Fruit fly (Drosophila melanogaster) whole organism, wandering third instar larva: ENCODE data around the gene RPA3.

ENCODE experiments used
- Abd-B ChIP-seq: fragments of >200 bp; optimal IDR thresholded peaks from 2 replicates; lab custom pipeline; 2017; ENCODE audit warnings: missing biosample characterization, missing genetic modification characterization
- CG32264 ChIP-seq: fragments of 200-800 bp; sonication (Bioruptor generic); optimal IDR thresholded peaks from 2 replicates; lab custom pipeline; 2016; ENCODE audit warnings: missing biosample characterization, missing genetic modification characterization
- CG9705 ChIP-seq: fragments of 200-800 bp; sonication (Bioruptor generic); optimal IDR thresholded peaks from 2 replicates; lab custom pipeline; 2018; ENCODE audit warnings: missing biosample characterization, mild to moderate bottlenecking, missing genetic modification characterization
- CrebA ChIP-seq: fragments of 200-800 bp; sonication (Bioruptor generic); optimal IDR thresholded peaks from 2 replicates; lab custom pipeline; 2016; ENCODE audit warnings: missing biosample characterization, mild to moderate bottlenecking, missing genetic modification characterization, borderline replicate concordance
- Dfd ChIP-seq: fragments of >200 bp; optimal IDR thresholded peaks from 2 replicates; lab custom pipeline; 2017; ENCODE audit warnings: missing biosample characterization, missing genetic modification characterization
- GATAd ChIP-seq: sonication (Bioruptor generic); optimal IDR thresholded peaks from 2 replicates; lab custom pipeline; 2016; ENCODE audit warnings: missing biosample characterization, missing genetic modification characterization
- Hr83 ChIP-seq: fragments of 200-300 bp; sonication (Bioruptor generic); optimal IDR thresholded peaks from 2 replicates; lab custom pipeline; 2016; ENCODE audit warnings: missing biosample characterization, mild to moderate bottlenecking, missing genetic modification characterization, moderate library complexity; ENCODE audit not compliant: poor library complexity, severe bottlenecking
- Jra ChIP-seq: sonication (Bioruptor generic); optimal IDR thresholded peaks from 2 replicates; lab custom pipeline; 2016; ENCODE audit warnings: missing biosample characterization, missing genetic modification characterization
- Mio ChIP-seq: sonication (Bioruptor generic); optimal IDR thresholded peaks from 2 replicates; lab custom pipeline; 2016; ENCODE audit warnings: missing biosample characterization, missing genetic modification characterization
- Myc ChIP-seq: fragments of >200 bp; optimal IDR thresholded peaks from 2 replicates; lab custom pipeline; 2017
- N ChIP-seq: fragments of >200 bp; optimal IDR thresholded peaks from 2 replicates; lab custom pipeline; 2018; ENCODE audit warnings: missing biosample characterization, missing external identifiers, missing genetic modification characterization
- OdsH ChIP-seq: fragments of 200-800 bp; sonication (Bioruptor generic); optimal IDR thresholded peaks from 2 replicates; lab custom pipeline; 2016; ENCODE audit warnings: missing biosample characterization, mild to moderate bottlenecking, missing genetic modification characterization
- Rel ChIP-seq, 2 experiments: fragments of 200-800 bp; sonication (Bioruptor generic) in 1 of 2; optimal IDR thresholded peaks; 2 replicates in 1 of 2; 3 replicates in 1 of 2; lab custom pipeline; 2016 to 2019; ENCODE audit warnings: mild to moderate bottlenecking in 2 of 2, missing biosample characterization in 2 of 2, missing genetic modification characterization in 2 of 2, moderate library complexity in 1 of 2
- Sp1 ChIP-seq: fragments of 200-800 bp; sonication (Bioruptor generic); optimal IDR thresholded peaks from 3 replicates; lab custom pipeline; 2019; ENCODE audit warnings: missing biosample characterization, mild to moderate bottlenecking, missing genetic modification characterization, moderate library complexity
- Vsx2 ChIP-seq: fragments of 200-300, 225-300 bp; sonication (Bioruptor generic); optimal IDR thresholded peaks from 2 replicates; lab custom pipeline; 2018; ENCODE audit warnings: missing biosample characterization, missing genetic modification characterization; ENCODE audit not compliant: partially characterized antibody
- br ChIP-seq: fragments of 200-800 bp; sonication (Bioruptor generic); optimal IDR thresholded peaks from 2 replicates; lab custom pipeline; 2016; ENCODE audit warnings: missing biosample characterization, missing genetic modification characterization
- brk ChIP-seq: fragments of 200-800 bp; sonication (Bioruptor generic); optimal IDR thresholded peaks from 2 replicates; lab custom pipeline; 2016; ENCODE audit warnings: missing biosample characterization, mild to moderate bottlenecking, missing genetic modification characterization
- dl ChIP-seq, 2 experiments: fragments of 175-275, 200-275 bp in 1 of 2; fragments of 200-275 bp in 1 of 2; sonication (Bioruptor generic); optimal IDR thresholded peaks; lab custom pipeline; 2018; ENCODE audit warnings: mild to moderate bottlenecking in 2 of 2, missing biosample characterization in 2 of 2, missing genetic modification characterization in 2 of 2, moderate library complexity in 2 of 2; ENCODE audit not compliant: partially characterized antibody in 2 of 2, insufficient read depth in 1 of 2
- dmrt93B ChIP-seq: fragments of 200-800 bp; sonication (Bioruptor generic); optimal IDR thresholded peaks from 2 replicates; lab custom pipeline; 2018; ENCODE audit warnings: missing biosample characterization, mild to moderate bottlenecking, missing genetic modification characterization
- dsf ChIP-seq: sonication (Bioruptor generic); optimal IDR thresholded peaks from 2 replicates; lab custom pipeline; 2016; ENCODE audit warnings: missing biosample characterization, missing genetic modification characterization, borderline replicate concordance
- ey ChIP-seq: fragments of 200-800 bp; sonication (Bioruptor generic); optimal IDR thresholded peaks from 2 replicates; lab custom pipeline; 2016; ENCODE audit warnings: missing biosample characterization, missing genetic modification characterization
- foxo ChIP-seq, 2 experiments: fragments of 200-800 bp; sonication (Bioruptor generic); optimal IDR thresholded peaks; 2 replicates in 1 of 2; 3 replicates in 1 of 2; lab custom pipeline; 2016 to 2017; ENCODE audit warnings: missing biosample characterization in 2 of 2, missing genetic modification characterization in 2 of 2
- fru ChIP-seq: fragments of 200-800 bp; sonication (Bioruptor generic); optimal IDR thresholded peaks from 3 replicates; lab custom pipeline; 2016; ENCODE audit warnings: missing biosample characterization, mild to moderate bottlenecking, missing genetic modification characterization
- h ChIP-seq: fragments of 200-800 bp; sonication (Bioruptor generic); optimal IDR thresholded peaks from 3 replicates; lab custom pipeline; 2016; ENCODE audit warnings: missing biosample characterization, mild to moderate bottlenecking, missing genetic modification characterization
- lola ChIP-seq: fragments of >200 bp; optimal IDR thresholded peaks from 2 replicates; lab custom pipeline; 2017; ENCODE audit warnings: missing biosample characterization, missing genetic modification characterization
- psq ChIP-seq: fragments of 200-800 bp; sonication (Bioruptor generic); optimal IDR thresholded peaks from 3 replicates; lab custom pipeline; 2017; ENCODE audit warnings: missing biosample characterization, mild to moderate bottlenecking, missing genetic modification characterization, moderate library complexity
- rgr ChIP-seq: fragments of 200-800 bp; sonication (Bioruptor generic); optimal IDR thresholded peaks from 3 replicates; lab custom pipeline; 2016; ENCODE audit warnings: missing biosample characterization, mild to moderate bottlenecking, missing genetic modification characterization
- sage ChIP-seq: fragments of 200-800 bp; sonication (Bioruptor generic); optimal IDR thresholded peaks from 2 replicates; lab custom pipeline; 2016; ENCODE audit warnings: missing biosample characterization, mild to moderate bottlenecking, missing genetic modification characterization
- sv ChIP-seq: fragments of 200-800 bp; sonication (Bioruptor generic); optimal IDR thresholded peaks from 3 replicates; lab custom pipeline; 2016; ENCODE audit warnings: missing biosample characterization, missing genetic modification characterization
- tai ChIP-seq: sonication (Bioruptor generic); optimal IDR thresholded peaks from 2 replicates; lab custom pipeline; 2016; ENCODE audit warnings: missing biosample characterization, missing genetic modification characterization
- usp ChIP-seq: fragments of >200 bp; optimal IDR thresholded peaks from 2 replicates; lab custom pipeline; 2017; ENCODE audit warnings: missing biosample characterization, missing genetic modification characterization
- woc ChIP-seq: sonication (Bioruptor generic); optimal IDR thresholded peaks from 2 replicates; lab custom pipeline; 2016; ENCODE audit warnings: missing biosample characterization, mild to moderate bottlenecking, missing genetic modification characterization

RPA3 gene

DNA sequence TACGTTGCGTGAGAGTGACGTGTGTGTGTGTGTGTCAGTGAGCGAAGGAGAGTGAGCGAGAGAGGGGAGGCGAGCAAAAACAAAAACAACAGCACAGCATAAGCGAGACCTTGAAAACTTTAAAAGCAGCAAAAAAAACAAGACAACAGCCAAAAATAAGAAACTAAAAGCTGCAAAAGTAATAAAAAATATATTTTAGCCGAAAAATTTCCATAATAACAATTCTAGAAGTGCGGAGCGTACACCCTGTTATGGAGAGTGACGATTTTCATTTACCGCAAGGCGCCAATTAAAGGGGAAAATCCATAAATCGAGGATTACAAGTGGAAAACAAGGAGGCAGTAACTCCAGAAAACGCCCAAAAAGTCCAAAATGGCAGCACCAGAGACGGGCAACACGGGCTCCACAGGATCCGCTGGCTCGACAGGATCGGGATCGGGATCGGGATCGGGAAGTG, 884 bp upstream of the RPA3 start:
- TF ChIP-seq foxo (GFP tag; optimal IDR thresholded peaks at IDR 0.05; lab: Kevin White, UChicago) (no peak), Rel (GFP tag; optimal IDR thresholded peaks at IDR 0.05; lab: Kevin White, UChicago) (no peak), Rel (tag; optimal IDR thresholded peaks at IDR 0.05; lab: Kevin White, UChicago) (no peak), OdsH (GFP tag; lab: Kevin White, UChicago) (no peak), lola (GFP tag; lab: Kevin White, UChicago) (no peak), tai (GFP tag; lab: Kevin White, UChicago) (no peak), sage (GFP tag; lab: Kevin White, UChicago) (no peak), Dfd (GFP tag; lab: Kevin White, UChicago) (no peak), sv (no peak)

DNA sequence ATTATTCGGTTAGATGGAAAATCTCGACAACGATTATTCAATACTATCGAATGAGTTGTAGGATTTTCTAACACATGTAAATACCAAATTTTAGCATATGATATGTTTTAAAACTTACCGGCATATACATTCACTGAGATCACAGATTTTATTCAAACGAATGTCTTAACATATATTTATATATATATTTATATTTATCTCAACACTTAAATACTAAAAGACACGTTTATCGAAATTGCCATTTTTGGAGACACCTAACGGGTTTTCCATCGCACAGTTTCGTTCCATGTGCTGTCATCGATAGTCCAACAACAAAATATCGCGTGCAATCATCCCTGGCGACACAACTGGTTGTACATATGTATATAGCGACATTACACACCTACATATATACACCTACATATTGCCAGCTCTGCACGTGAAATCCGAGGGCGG, 4.0 kb downstream of the RPA3 start, which contains the start of the genes CG2247 and CG1703:
CG2247 (minus strand) TSS at position 8 of the 435 bp plus-strand sequence.
CG1703 (plus strand) TSS at position 283 of the 435 bp plus-strand sequence.
- peak; percentile 25 for TF ChIP-seq Myc (lab: Kevin White, UChicago)
- TF ChIP-seq dsf (GFP tag; lab: Kevin White, UChicago): no peak

DNA sequence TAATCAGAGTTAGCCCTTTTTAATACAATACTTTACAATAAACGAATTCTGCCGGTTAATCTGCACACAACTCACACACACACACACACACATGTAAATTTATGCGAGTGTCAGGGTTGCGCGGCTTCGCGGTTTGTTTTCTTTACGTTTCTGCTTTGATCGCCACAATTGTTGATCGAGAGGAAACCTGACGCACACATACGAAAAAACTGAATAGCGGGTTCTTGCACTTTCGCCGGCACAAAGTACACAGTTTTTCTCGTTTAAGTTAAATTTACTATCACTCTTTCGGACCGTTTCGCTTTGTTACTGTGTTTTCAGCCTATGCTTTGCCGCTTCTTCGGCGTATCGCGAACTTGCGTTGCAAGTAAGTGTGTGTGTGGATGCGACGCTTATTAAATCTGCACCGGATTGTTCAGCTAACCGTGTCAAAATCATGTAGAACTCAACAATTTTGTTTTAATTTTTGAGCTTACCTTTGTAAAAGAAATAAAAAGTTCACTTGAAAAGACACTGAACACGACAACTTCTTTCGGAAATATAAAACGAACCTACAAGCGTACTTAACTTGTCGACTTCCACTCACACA, 4.5 kb downstream of the RPA3 start:
- TF ChIP-seq Abd-B (GFP tag; lab: Kevin White, UChicago) (no peak), Dfd (GFP tag; lab: Kevin White, UChicago) (no peak), psq (GFP tag; lab: Kevin White, UChicago) (peak; percentile 62), Jra (no peak)

dm6 chrX:11604094-11604493, 11.5 kb downstream of the RPA3 start, which contains the start of gene CG2533:
Gene CG2533 (minus strand): TSS chrX:11604194.
- no peak for TF ChIP-seq dmrt93B (GFP tag; lab: Kevin White, UChicago)
- TF ChIP-seq lola (GFP tag; lab: Kevin White, UChicago): no peak
- TF ChIP-seq Vsx2 (GFP tag; lab: Kevin White, UChicago): no peak
- no peak for TF ChIP-seq GATAd (GFP tag; lab: Kevin White, UChicago)
- no peak for TF ChIP-seq Jra
- TF ChIP-seq OdsH (GFP tag; lab: Kevin White, UChicago): no peak
- no peak for TF ChIP-seq CG32264 (GFP tag; lab: Kevin White, UChicago)
- no peak for TF ChIP-seq CG9705 (GFP tag; lab: Kevin White, UChicago)

dm6 chrX:11601408-11601807, 14.2 kb downstream of the RPA3 start:
- TF ChIP-seq ey (GFP tag; lab: Kevin White, UChicago): no peak
- no peak for TF ChIP-seq h (GFP tag; lab: Kevin White, UChicago)
- TF ChIP-seq lola (GFP tag; lab: Kevin White, UChicago): no peak
- TF ChIP-seq br (GFP tag; lab: Kevin White, UChicago): no peak
- TF ChIP-seq Abd-B (GFP tag; lab: Kevin White, UChicago): no peak
- TF ChIP-seq Rel (GFP tag; optimal IDR thresholded peaks at IDR 0.05; lab: Kevin White, UChicago): no peak
- TF ChIP-seq Rel (tag; optimal IDR thresholded peaks at IDR 0.05; lab: Kevin White, UChicago): peak; percentile 55
- no peak for TF ChIP-seq Sp1
- TF ChIP-seq Hr83 (GFP tag; lab: Kevin White, UChicago): peak; percentile 46
- TF ChIP-seq dsf (GFP tag; lab: Kevin White, UChicago): no peak
- TF ChIP-seq OdsH (GFP tag; lab: Kevin White, UChicago): no peak

DNA sequence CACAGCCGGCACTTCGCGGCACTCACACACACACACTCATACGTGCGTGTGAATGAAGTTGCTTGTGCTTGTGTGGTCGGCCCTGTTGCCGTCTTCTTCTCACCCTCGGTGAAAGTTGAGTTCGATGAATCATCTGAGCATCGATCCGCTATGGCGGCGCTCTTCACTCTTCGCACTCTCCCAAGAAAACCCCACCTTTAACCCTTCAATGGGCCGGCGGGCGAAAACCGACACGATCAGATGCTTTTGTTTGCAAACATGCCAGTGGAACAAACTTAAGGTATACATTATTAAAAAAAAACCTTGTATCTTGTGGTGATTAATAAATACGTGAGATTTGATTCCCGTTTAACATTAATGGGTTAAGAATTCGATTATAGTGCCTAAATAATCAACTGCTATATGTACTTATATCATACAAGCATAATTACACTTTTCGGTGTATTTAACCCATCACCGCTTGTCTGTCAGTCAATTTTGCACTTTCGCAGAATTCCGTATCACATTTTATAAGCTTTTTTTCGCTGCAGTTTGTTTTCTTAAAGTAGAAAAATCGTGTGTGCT, 14.8 kb downstream of the RPA3 start:
- TF ChIP-seq Sp1: peak; percentile 38
- no peak for TF ChIP-seq dl (GFP tag; optimal IDR thresholded peaks at IDR 0.05; lab: Kevin White, UChicago; ENCODE audit: insufficient read depth in 1 of 2, partially characterized antibody in 2 of 2)
- TF ChIP-seq Myc (lab: Kevin White, UChicago): no peak
- no peak for TF ChIP-seq Mio (GFP tag; lab: Kevin White, UChicago)
- TF ChIP-seq GATAd (GFP tag; lab: Kevin White, UChicago): no peak
- TF ChIP-seq CG32264 (GFP tag; lab: Kevin White, UChicago): no peak
- TF ChIP-seq sage (GFP tag; lab: Kevin White, UChicago): peak; percentile 47
- no peak for TF ChIP-seq usp (GFP tag; lab: Kevin White, UChicago)
- TF ChIP-seq br (GFP tag; lab: Kevin White, UChicago): peak; percentile 62
- TF ChIP-seq Abd-B (GFP tag; lab: Kevin White, UChicago): no peak
- TF ChIP-seq dmrt93B (GFP tag; lab: Kevin White, UChicago): no peak
- no peak for TF ChIP-seq OdsH (GFP tag; lab: Kevin White, UChicago)
- TF ChIP-seq dsf (GFP tag; lab: Kevin White, UChicago): no peak
- no peak for TF ChIP-seq CG9705 (GFP tag; lab: Kevin White, UChicago)
- TF ChIP-seq N (GFP tag; lab: Kevin White, UChicago): no peak
- no peak for TF ChIP-seq CrebA (GFP tag; lab: Kevin White, UChicago)
- TF ChIP-seq Jra: peak; percentile 74
- peak; percentile 51 for TF ChIP-seq ey (GFP tag; lab: Kevin White, UChicago)
- peak; percentile 41 for TF ChIP-seq rgr (GFP tag; lab: Kevin White, UChicago)
- no peak for TF ChIP-seq lola (GFP tag; lab: Kevin White, UChicago)
- no peak for TF ChIP-seq Rel (GFP tag; optimal IDR thresholded peaks at IDR 0.05; lab: Kevin White, UChicago)
- peak; percentile 65 for TF ChIP-seq Rel (tag; optimal IDR thresholded peaks at IDR 0.05; lab: Kevin White, UChicago)
- TF ChIP-seq h (GFP tag; lab: Kevin White, UChicago): peak; percentile 55
- TF ChIP-seq Dfd (GFP tag; lab: Kevin White, UChicago): no peak
- no peak for TF ChIP-seq fru (GFP tag; lab: Kevin White, UChicago)
- TF ChIP-seq woc (GFP tag; lab: Kevin White, UChicago): peak; percentile 59
- TF ChIP-seq brk (GFP tag; lab: Kevin White, UChicago): no peak
